Fruit fly (Drosophila melanogaster) whole organism, embryonic: ENCODE measurements around the gene CG6481.

Experiments used
- BEAF-32 ChIP-seq: fragments of 200-800 bp; sonication (Bioruptor generic); optimal IDR thresholded peaks from 3 replicates; lab custom pipeline; 2017; ENCODE audit warnings: missing biosample characterization, missing genetic modification characterization, mild to moderate bottlenecking, moderate library complexity, missing genetic modification reagents
- CG10462 ChIP-seq: fragments of 200-800 bp; sonication (Bioruptor generic); optimal IDR thresholded peaks from 2 replicates; lab custom pipeline; 2016; ENCODE audit warnings: missing biosample characterization, missing genetic modification characterization
- CG10654 ChIP-seq: fragments of 200-800 bp; sonication (Bioruptor generic); optimal IDR thresholded peaks from 2 replicates; lab custom pipeline; 2016; ENCODE audit warnings: missing biosample characterization, missing genetic modification characterization
- CG11504 ChIP-seq: fragments of 200-800 bp; sonication (Bioruptor generic); optimal IDR thresholded peaks from 3 replicates; lab custom pipeline; 2019; ENCODE audit warnings: missing biosample characterization, mild to moderate bottlenecking, missing genetic modification characterization, moderate library complexity
- CG13287 ChIP-seq: fragments of 200-800 bp; sonication (Bioruptor generic); IDR thresholded peaks from 2 replicates; pipeline ENCODE4 v1.3.6; 2022; ENCODE audit warnings: missing biosample characterization, missing genetic modification characterization; ENCODE audit not compliant: partially characterized antibody
- CG18262 ChIP-seq: fragments of 200-800 bp; optimal IDR thresholded peaks from 3 replicates; lab custom pipeline; 2019; ENCODE audit warnings: missing biosample characterization, mild to moderate bottlenecking, missing genetic modification characterization, moderate library complexity
- CG30020 ChIP-seq: fragments of 200-800 bp; optimal IDR thresholded peaks from 2 replicates; lab custom pipeline; 2019; ENCODE audit warnings: missing biosample characterization, mild to moderate bottlenecking, missing genetic modification characterization, moderate library complexity
- CG3163 ChIP-seq: fragments of 200-800 bp; sonication (Bioruptor generic); optimal IDR thresholded peaks from 3 replicates; lab custom pipeline; 2016; ENCODE audit warnings: missing biosample characterization, missing genetic modification characterization
- CG4360 ChIP-seq: fragments of 200-800 bp; sonication (Bioruptor generic); IDR thresholded peaks from 2 replicates; pipeline ENCODE4 v1.3.6; 2022; ENCODE audit warnings: missing biosample characterization, missing genetic modification characterization
- CG6791 ChIP-seq: fragments of 200-800 bp; sonication (Bioruptor generic); IDR thresholded peaks from 3 replicates; pipeline ENCODE4 v1.3.6; 2022; ENCODE audit warnings: missing biosample characterization, missing genetic modification characterization; ENCODE audit not compliant: partially characterized antibody
- CG7357 ChIP-seq: fragments of 200-800 bp; sonication (Bioruptor generic); IDR thresholded peaks from 3 replicates; pipeline ENCODE4 v1.3.6; 2022; ENCODE audit warnings: missing biosample characterization, missing genetic modification characterization
- CG9215 ChIP-seq: fragments of 200-800 bp; sonication (Bioruptor generic); IDR thresholded peaks from 2 replicates; pipeline ENCODE4 v1.3.6; 2022; ENCODE audit warnings: missing biosample characterization, missing genetic modification characterization
- CG9437 ChIP-seq: fragments of 200-800 bp; sonication (Bioruptor generic); optimal IDR thresholded peaks from 2 replicates; lab custom pipeline; 2018; ENCODE audit warnings: missing biosample characterization, mild to moderate bottlenecking, missing genetic modification characterization
- CTCF ChIP-seq: fragments of 200-800 bp; sonication (Bioruptor generic); optimal IDR thresholded peaks from 2 replicates; lab custom pipeline; 2017; ENCODE audit warnings: missing biosample characterization, mild to moderate bottlenecking, missing genetic modification characterization, moderate library complexity
- Deaf1 ChIP-seq: fragments of 200-800 bp; optimal IDR thresholded peaks from 3 replicates; lab custom pipeline; 2019; ENCODE audit warnings: missing biosample characterization, mild to moderate bottlenecking, missing genetic modification characterization, moderate library complexity
- Dfd ChIP-seq, 2 experiments: fragments of >200 bp; optimal IDR thresholded peaks; 2 replicates each; lab custom pipeline; 2017; ENCODE audit warnings: missing biosample characterization in 2 of 2, missing genetic modification characterization in 2 of 2
- Doc3 ChIP-seq: fragments of 200-800 bp; sonication (Bioruptor generic); IDR thresholded peaks from 3 replicates; pipeline ENCODE4 v1.3.6; 2022; ENCODE audit warnings: missing biosample characterization, missing genetic modification characterization; ENCODE audit not compliant: partially characterized antibody
- E2f1 ChIP-seq: fragments of 200-800 bp; sonication (Bioruptor generic); IDR thresholded peaks from 2 replicates; pipeline ENCODE4 v1.3.6; 2022; ENCODE audit warnings: missing biosample characterization, missing genetic modification characterization
- HLH4C ChIP-seq: fragments of 200-800 bp; sonication (Bioruptor generic); IDR thresholded peaks from 3 replicates; pipeline ENCODE4 v1.3.6; 2022; ENCODE audit warnings: missing biosample characterization, missing genetic modification characterization; ENCODE audit not compliant: partially characterized antibody
- HLHmδ ChIP-seq: fragments of 200-800 bp; sonication (Bioruptor generic); optimal IDR thresholded peaks from 2 replicates; lab custom pipeline; 2018; ENCODE audit warnings: missing biosample characterization, mild to moderate bottlenecking, missing genetic modification characterization, moderate library complexity
- Med ChIP-seq: fragments of 200-800 bp; sonication (Bioruptor generic); peaks from one replicate; lab custom pipeline; 2016; ENCODE audit warnings: missing biosample characterization, missing genetic modification characterization, mild to moderate bottlenecking, inconsistent platforms, moderate library complexity
- NK7.1 ChIP-seq: fragments of 200-800 bp; sonication (Bioruptor generic); optimal IDR thresholded peaks from 3 replicates; lab custom pipeline; 2016; ENCODE audit warnings: missing biosample characterization, missing genetic modification characterization
- Nf-YA ChIP-seq: fragments of 200-800 bp; sonication (Bioruptor generic); IDR thresholded peaks from 2 replicates; pipeline ENCODE4 v1.3.6; 2022; ENCODE audit warnings: missing biosample characterization, missing genetic modification characterization
- Nf-YB ChIP-seq: fragments of 200-800 bp; sonication (Bioruptor generic); optimal IDR thresholded peaks from 3 replicates; lab custom pipeline; 2019; ENCODE audit warnings: missing biosample characterization, mild to moderate bottlenecking, missing genetic modification characterization, moderate library complexity
- Sry-β ChIP-seq: fragments of 200-800 bp; sonication (Bioruptor generic); optimal IDR thresholded peaks from 2 replicates; lab custom pipeline; 2018; ENCODE audit warnings: missing biosample characterization, mild to moderate bottlenecking, missing genetic modification characterization, moderate library complexity
- abd-A ChIP-seq: fragments of 200-800 bp; sonication (Bioruptor generic); optimal IDR thresholded peaks from 3 replicates; lab custom pipeline; 2019; ENCODE audit warnings: missing biosample characterization, mild to moderate bottlenecking, missing genetic modification characterization, moderate library complexity
- ac ChIP-seq: fragments of 200-800 bp; sonication (Bioruptor generic); optimal IDR thresholded peaks from 3 replicates; lab custom pipeline; 2017; ENCODE audit warnings: missing biosample characterization, mild to moderate bottlenecking, missing genetic modification characterization
- ase ChIP-seq: fragments of 200-800 bp; sonication (Bioruptor generic); IDR thresholded peaks from 3 replicates; pipeline ENCODE4 v1.3.6; 2022; ENCODE audit warnings: missing biosample characterization, missing genetic modification characterization
- bbx ChIP-seq: fragments of 200-800 bp; sonication (Bioruptor generic); IDR thresholded peaks from 2 replicates; pipeline ENCODE4 v1.3.6; 2022; ENCODE audit warnings: missing biosample characterization, missing genetic modification characterization; ENCODE audit not compliant: partially characterized antibody
- caup ChIP-seq: fragments of 200-800 bp; sonication (Bioruptor generic); optimal IDR thresholded peaks from 3 replicates; lab custom pipeline; 2017; ENCODE audit warnings: missing biosample characterization, mild to moderate bottlenecking, missing genetic modification characterization, moderate library complexity; ENCODE audit not compliant: severe bottlenecking
- ci ChIP-seq: fragments of 200-800 bp; sonication (Bioruptor generic); IDR thresholded peaks from 3 replicates; pipeline ENCODE4 v1.3.6; 2022; ENCODE audit warnings: missing biosample characterization, missing genetic modification characterization
- dm ChIP-seq: fragments of 200-800 bp; sonication (Bioruptor generic); optimal IDR thresholded peaks from 3 replicates; lab custom pipeline; 2016; ENCODE audit warnings: missing biosample characterization, missing genetic modification characterization
- ems ChIP-seq: fragments of 200-800 bp; sonication (Bioruptor generic); optimal IDR thresholded peaks from 3 replicates; lab custom pipeline; 2016; ENCODE audit warnings: missing biosample characterization, missing genetic modification characterization
- fd64A ChIP-seq: fragments of 200-800 bp; sonication (Bioruptor generic); optimal IDR thresholded peaks from 3 replicates; lab custom pipeline; 2018; ENCODE audit warnings: missing biosample characterization, mild to moderate bottlenecking, missing genetic modification characterization
- ftz-f1 ChIP-seq: fragments of 200-800 bp; sonication (Bioruptor generic); optimal IDR thresholded peaks from 2 replicates; lab custom pipeline; 2016; ENCODE audit warnings: missing biosample characterization, missing genetic modification characterization
- hkb ChIP-seq, 2 experiments: fragments of 200-800 bp in 1 of 2; fragments of >200 bp in 1 of 2; sonication (Bioruptor generic) in 1 of 2; IDR thresholded peaks in 1 of 2; optimal IDR thresholded peaks in 1 of 2; 2 replicates each; pipeline versions ENCODE4 v1.3.6 to Lab custom; 2017 to 2022; ENCODE audit warnings: missing biosample characterization in 1 of 2, missing genetic modification characterization in 1 of 2
- jumu ChIP-seq: fragments of 200-800 bp; sonication (Bioruptor generic); optimal IDR thresholded peaks from 3 replicates; lab custom pipeline; 2016; ENCODE audit warnings: missing biosample characterization, missing genetic modification characterization
- kah ChIP-seq: fragments of 200-800 bp; sonication (Bioruptor generic); optimal IDR thresholded peaks from 2 replicates; lab custom pipeline; 2018; ENCODE audit warnings: missing biosample characterization, mild to moderate bottlenecking, missing genetic modification characterization
- lov ChIP-seq, 2 experiments: fragments of 200-800 bp in 1 of 2; fragments of >200 bp in 1 of 2; sonication (Bioruptor generic) in 1 of 2; IDR thresholded peaks in 1 of 2; optimal IDR thresholded peaks in 1 of 2; 2 replicates in 1 of 2; 3 replicates in 1 of 2; pipeline versions ENCODE4 v1.3.6 to Lab custom; 2017 to 2022; ENCODE audit warnings: missing biosample characterization in 1 of 2, missing genetic modification characterization in 1 of 2
- phol ChIP-seq: fragments of 200-800 bp; sonication (Bioruptor generic); optimal IDR thresholded peaks from 3 replicates; lab custom pipeline; 2018; ENCODE audit warnings: missing biosample characterization, mild to moderate bottlenecking, missing genetic modification characterization, moderate library complexity
- pita ChIP-seq: fragments of 200-800 bp; sonication (Bioruptor generic); optimal IDR thresholded peaks from 2 replicates; lab custom pipeline; 2017; ENCODE audit warnings: missing biosample characterization, mild to moderate bottlenecking, missing genetic modification characterization
- ro ChIP-seq: fragments of 200-800 bp; sonication (Bioruptor generic); IDR thresholded peaks from 2 replicates; pipeline ENCODE4 v1.3.6; 2022; ENCODE audit warnings: missing biosample characterization, missing genetic modification characterization
- shn ChIP-seq: fragments of 200-800 bp; sonication (Bioruptor generic); optimal IDR thresholded peaks from 3 replicates; lab custom pipeline; 2016; ENCODE audit warnings: missing biosample characterization, missing genetic modification characterization
- slbo ChIP-seq: fragments of 200-800 bp; sonication (Bioruptor generic); IDR thresholded peaks from 2 replicates; pipeline ENCODE4 v1.3.6; 2022; ENCODE audit warnings: missing biosample characterization, missing genetic modification characterization
- so ChIP-seq: fragments of 200-800 bp; sonication (Bioruptor generic); IDR thresholded peaks from 3 replicates; pipeline ENCODE4 v1.3.6; 2022; ENCODE audit warnings: missing biosample characterization, missing genetic modification characterization
- sug ChIP-seq: fragments of 200-800 bp; optimal IDR thresholded peaks from 2 replicates; lab custom pipeline; 2019; ENCODE audit warnings: missing biosample characterization, mild to moderate bottlenecking, missing genetic modification characterization, moderate library complexity
- tna ChIP-seq: fragments of 200-800 bp; sonication (Bioruptor generic); IDR thresholded peaks from 2 replicates; pipeline ENCODE4 v1.3.6; 2022; ENCODE audit warnings: missing biosample characterization, missing genetic modification characterization; ENCODE audit not compliant: partially characterized antibody
- usp ChIP-seq: fragments of >200 bp; optimal IDR thresholded peaks from 2 replicates; lab custom pipeline; 2017; ENCODE audit warnings: missing biosample characterization, missing genetic modification characterization
- vvl ChIP-seq: fragments of 200-800 bp; sonication (Bioruptor generic); IDR thresholded peaks from 2 replicates; pipeline ENCODE4 v1.3.6; 2022; ENCODE audit warnings: missing biosample characterization, missing genetic modification characterization
- zf30C ChIP-seq: fragments of 200-800 bp; sonication (Bioruptor generic); optimal IDR thresholded peaks from 3 replicates; lab custom pipeline; 2018; ENCODE audit warnings: missing biosample characterization, mild to moderate bottlenecking, missing genetic modification characterization

The CG6481 gene

DNA sequence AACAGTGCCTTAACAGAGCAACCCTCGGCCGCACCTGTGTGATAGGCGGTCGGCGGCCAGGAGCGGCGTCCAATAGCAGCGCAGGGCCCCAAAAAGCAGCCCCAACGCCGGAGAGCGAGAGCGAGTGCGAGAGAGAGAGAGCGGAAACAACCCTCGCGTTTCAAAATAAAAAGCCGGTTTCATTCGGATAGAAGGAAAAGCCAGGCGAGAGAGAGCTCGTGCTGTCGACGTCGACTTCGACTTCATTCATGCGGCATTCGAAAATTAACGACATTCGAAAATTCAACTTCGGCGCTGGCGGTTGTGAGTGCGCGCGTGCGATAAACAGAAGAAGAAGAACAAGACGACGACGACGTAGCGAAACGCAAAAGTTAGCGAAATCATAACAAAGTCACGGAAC lies 12.1 kb upstream of the CG6481 start (continued):
- TF ChIP-seq Sry-β (GFP tag; lab: Kevin White, UChicago) (no peak), CG10462 (no peak), ase (GFP tag; lab: Robert Waterston, UW) (no peak), Dfd (GFP tag; optimal IDR thresholded peaks at IDR 0.05; lab: Kevin White, UChicago) (no peak), zf30C (peak; percentile 2), CG7357 (no peak), jumu (GFP tag; lab: Kevin White, UChicago) (no peak), CG6791 (GFP tag; lab: Robert Waterston, UW) (0 out of 3 replicates have a peak, but pooled peaks have one; percentile 9), CG4360 (no peak), CG10654 (no peak), CG9215 (GFP tag; lab: Robert Waterston, UW) (no peak), bbx (GFP tag; lab: Robert Waterston, UW) (0 out of 2 replicates have a peak, but pooled peaks have one; percentile 20), NK7.1 (GFP tag; lab: Kevin White, UChicago) (no peak), CG30020 (tag; lab: Kevin White, UChicago) (no peak), Nf-YB (peak; percentile 97), fd64A (GFP tag; lab: Kevin White, UChicago) (no peak), BEAF-32 (GFP tag; lab: Kevin White, UChicago) (no peak), dm (GFP tag; lab: Kevin White, UChicago) (no peak), Deaf1 (peak; percentile 95), ems (no peak), sug (tag; lab: Kevin White, UChicago) (no peak), kah (GFP tag; lab: Kevin White, UChicago) (peak; percentile 24), CG18262 (tag; lab: Kevin White, UChicago) (no peak), abd-A (peak; percentile 55), caup (no peak), vvl (GFP tag; lab: Robert Waterston, UW) (no peak; the same call in 1 of the 2 replicates), ro (GFP tag; lab: Robert Waterston, UW) (no peak), slbo (GFP tag; lab: Robert Waterston, UW) (no peak), CG3163 (GFP tag; lab: Kevin White, UChicago) (no peak), ac (GFP tag; lab: Kevin White, UChicago) (no peak), phol (no peak), CTCF (GFP tag; lab: Kevin White, UChicago) (no peak), Doc3 (GFP tag; lab: Robert Waterston, UW) (0 out of 3 replicates have a peak, but pooled peaks have one; percentile 14), HLHmδ (GFP tag; lab: Kevin White, UChicago) (no peak), Med (GFP tag; lab: Kevin White, UChicago) (peak; percentile 76), Nf-YA (GFP tag; lab: Robert Waterston, UW) (peak; percentile 45; the same call in 1 of the 2 replicates), ci (GFP tag; lab: Robert Waterston, UW) (peak; percentile 30; the same call in 1 of the 3 replicates), HLH4C (peak; percentile 27; the same call in 1 of the 3 replicates), CG9437 (GFP tag; lab: Kevin White, UChicago) (no peak), E2f1 (no peak), tna (0 out of 2 replicates have a peak, but pooled peaks have one; percentile 22), shn (no peak), lov (optimal IDR thresholded peaks at IDR 0.05; lab: Kevin White, UChicago) (no peak), lov (GFP tag; IDR thresholded peaks at IDR 0.05; lab: Robert Waterston, UW) (no peak), CG13287 (GFP tag; lab: Robert Waterston, UW) (peak; percentile 29; the same call in 1 of the 2 replicates), ftz-f1 (GFP tag; lab: Kevin White, UChicago) (no peak), pita (GFP tag; lab: Kevin White, UChicago) (no peak), CG11504 (tag; lab: Kevin White, UChicago) (peak; percentile 25), so (GFP tag; lab: Robert Waterston, UW) (no peak), usp (no peak), hkb (optimal IDR thresholded peaks at IDR 0.05; lab: Kevin White, UChicago) (no peak), hkb (GFP tag; IDR thresholded peaks at IDR 0.05; lab: Robert Waterston, UW) (no peak)
